In genomic region chr3L:18017653-18018052, dm6 we compare ENCODE assay signal across 2 fruit fly cellular contexts.
A peak's percentile ranks its signal among the peaks of the same experiment; 100 is the strongest.
TF ChIP-seq lines count a peak whose summit lies in the region.

No protein-coding gene starts in this region.

- TF ChIP-seq CTCF in whole organism, embryonic (GFP tag; optimal IDR thresholded peaks at IDR 0.05; lab: Kevin White, UChicago): no peak

TF ChIP-seq in whole organism, embryonic, 481 proteins besides CTCF, POLR2A, EP300 and RAD21:
- TF ChIP-seq pfk (GFP tag; optimal IDR thresholded peaks at IDR 0.05; lab: Kevin White, UChicago): no peak
- TF ChIP-seq repo (GFP tag; optimal IDR thresholded peaks at IDR 0.05; lab: Kevin White, UChicago): no peak
- no peak for TF ChIP-seq Ets65A (GFP tag; lab: Kevin White, UChicago)
- peak; percentile 12 for TF ChIP-seq sqz (GFP tag; optimal IDR thresholded peaks at IDR 0.05; lab: Kevin White, UChicago)
- TF ChIP-seq Pdp1 (GFP tag; optimal IDR thresholded peaks at IDR 0.05; lab: Kevin White, UChicago): peak in 1 of 2 experiments; percentile 76
- TF ChIP-seq ATbp (GFP tag; optimal IDR thresholded peaks at IDR 0.05; lab: Kevin White, UChicago): no peak
- TF ChIP-seq CG32767 (GFP tag; IDR thresholded peaks at IDR 0.05; lab: Robert Waterston, UW): no peak
- peak; percentile 0 for TF ChIP-seq CG33557 (GFP tag; optimal IDR thresholded peaks at IDR 0.05; lab: Kevin White, UChicago)
- TF ChIP-seq kni (GFP tag; optimal IDR thresholded peaks at IDR 0.05; lab: Kevin White, UChicago): peak; percentile 55
- TF ChIP-seq Hsf (GFP tag; optimal IDR thresholded peaks at IDR 0.05; lab: Kevin White, UChicago): no peak
- TF ChIP-seq CG9215 (GFP tag; IDR thresholded peaks at IDR 0.05; lab: Robert Waterston, UW): no peak
- no peak for TF ChIP-seq dmrt99B (tag; optimal IDR thresholded peaks at IDR 0.05; lab: Kevin White, UChicago)
- TF ChIP-seq CG2199 (GFP tag; IDR thresholded peaks at IDR 0.05; lab: Robert Waterston, UW): 0 out of 3 replicates have a peak, but pooled peaks have one; percentile 57
- no peak for TF ChIP-seq Dp (GFP tag; optimal IDR thresholded peaks at IDR 0.05; lab: Kevin White, UChicago)
- TF ChIP-seq CG12391 (tag; optimal IDR thresholded peaks at IDR 0.05; lab: Kevin White, UChicago): no peak
- TF ChIP-seq Rfx (GFP tag; IDR thresholded peaks at IDR 0.05; lab: Robert Waterston, UW): no peak
- no peak for TF ChIP-seq ara (GFP tag; IDR thresholded peaks at IDR 0.05; lab: Robert Waterston, UW)
- no peak for TF ChIP-seq CG3726 (GFP tag; IDR thresholded peaks at IDR 0.05; lab: Robert Waterston, UW)
- peak; percentile 40 for TF ChIP-seq pros (GFP tag; optimal IDR thresholded peaks at IDR 0.05; lab: Kevin White, UChicago)
- peak; percentile 87 for TF ChIP-seq Blimp-1 (GFP tag; optimal IDR thresholded peaks at IDR 0.05; lab: Kevin White, UChicago)
- TF ChIP-seq pnt (GFP tag; optimal IDR thresholded peaks at IDR 0.05; lab: Kevin White, UChicago): no peak
- no peak for TF ChIP-seq chinmo (GFP tag; IDR thresholded peaks at IDR 0.05; lab: Robert Waterston, UW; ENCODE audit: partially characterized antibody)
TF ChIP-seq in whole organism, embryonic: peak in this region for 7.

TF ChIP-seq in whole organism, prepupa, 60 proteins besides CTCF, POLR2A, EP300 and RAD21:
- TF ChIP-seq Blimp-1 (GFP tag; optimal IDR thresholded peaks at IDR 0.05; lab: Kevin White, UChicago): peak; percentile 20
- no peak for TF ChIP-seq esn (GFP tag; optimal IDR thresholded peaks at IDR 0.05; lab: Kevin White, UChicago)

Comparison
In these comparisons a context has a peak if more than half of its experiments do, and no peak if none do; other contexts are left out.
1. Of the 7 proteins assayed by ChIP-seq in both whole organism, embryonic and whole organism, prepupa: peak only in whole organism, embryonic: none; only in whole organism, prepupa: none; in both: Blimp-1; in neither: 6.